Fruit fly (Drosophila melanogaster): ENCODE data around the gene CG6938.

dm6 chr3L:11957669-11958333 lies 26.9 kb upstream of the CG6938 start, which contains the start of the genes CG11570 and CG43294:
- TF ChIP-seq CG8478 (optimal IDR thresholded peaks at IDR 0.05) (no peak), CTCF (optimal IDR thresholded peaks at IDR 0.05) (no peak)
